Fruit fly (Drosophila melanogaster): ENCODE data around the gene CG13887.

The CG13887 gene

DNA sequence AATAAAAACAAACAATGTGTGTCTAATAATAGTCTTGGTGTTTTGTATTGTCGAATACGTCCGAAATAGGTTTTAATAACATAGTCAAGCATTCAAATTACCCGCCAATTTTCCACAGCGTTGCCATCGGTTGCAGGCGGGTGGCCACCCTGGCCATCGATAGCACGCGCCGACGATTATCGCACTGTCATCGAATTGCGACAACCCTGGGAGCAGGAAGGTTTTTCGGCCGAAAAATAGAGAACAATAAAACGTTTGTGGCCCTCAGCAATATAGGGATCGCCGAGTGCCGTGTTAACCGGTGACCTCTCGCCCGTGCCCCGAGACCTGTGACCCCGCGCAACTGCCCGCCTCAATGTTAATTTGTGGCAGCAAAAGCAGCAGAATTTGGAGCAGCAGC, 34.1 kb downstream of the CG13887 start, which contains the start of gene Usp10 (continued):
- peak; percentile 22 for TF ChIP-seq dm (GFP tag; optimal IDR thresholded peaks at IDR 0.05)
- peak; percentile 6 for TF ChIP-seq CG12391 (tag; optimal IDR thresholded peaks at IDR 0.05)
- TF ChIP-seq CG9609 (GFP tag; optimal IDR thresholded peaks at IDR 0.05) = no peak
- TF ChIP-seq Doc3 (GFP tag; IDR thresholded peaks at IDR 0.05; ENCODE audit: partially characterized antibody) = peak; percentile 59; the same call in 2 of the 3 replicates
- no peak for TF ChIP-seq CG3163 (GFP tag; optimal IDR thresholded peaks at IDR 0.05)
- peak; percentile 48 for TF ChIP-seq Lhr (GFP tag; optimal IDR thresholded peaks at IDR 0.05)
- TF ChIP-seq YL-1 (GFP tag; optimal IDR thresholded peaks at IDR 0.05) = no peak
- no peak for TF ChIP-seq Poxn (GFP tag; IDR thresholded peaks at IDR 0.05)
- TF ChIP-seq CG10654 (GFP tag; optimal IDR thresholded peaks at IDR 0.05) = no peak
- TF ChIP-seq E2f1 (GFP tag; IDR thresholded peaks at IDR 0.05) = no peak
- no peak for TF ChIP-seq CG10462 (GFP tag; optimal IDR thresholded peaks at IDR 0.05)
- TF ChIP-seq nom (GFP tag; optimal IDR thresholded peaks at IDR 0.05) = no peak
- no peak for TF ChIP-seq fd64A (GFP tag; optimal IDR thresholded peaks at IDR 0.05)
- peak; percentile 82 for TF ChIP-seq ato (GFP tag; IDR thresholded peaks at IDR 0.05; ENCODE audit: partially characterized antibody)
- no peak for TF ChIP-seq Spps (tag; optimal IDR thresholded peaks at IDR 0.05)
- TF ChIP-seq CG31388 (GFP tag; optimal IDR thresholded peaks at IDR 0.05) = no peak
- no peak for TF ChIP-seq Mad (GFP tag; optimal IDR thresholded peaks at IDR 0.05)
- TF ChIP-seq az2 (GFP tag; optimal IDR thresholded peaks at IDR 0.05) = no peak
- TF ChIP-seq CG12155 (GFP tag; optimal IDR thresholded peaks at IDR 0.05) = peak; percentile 1
- TF ChIP-seq vvl (GFP tag; IDR thresholded peaks at IDR 0.05) = no peak
- peak; percentile 82 for TF ChIP-seq CG42726 (GFP tag; IDR thresholded peaks at IDR 0.05; ENCODE audit: partially characterized antibody)
- 0 out of 2 replicates have a peak, but pooled peaks have one; percentile 21 for TF ChIP-seq CG6272 (GFP tag; IDR thresholded peaks at IDR 0.05)
- no peak for TF ChIP-seq CG12236 (GFP tag; optimal IDR thresholded peaks at IDR 0.05)
- TF ChIP-seq CG11085 (GFP tag; IDR thresholded peaks at IDR 0.05) = no peak
- no peak for TF ChIP-seq dysf (GFP tag; IDR thresholded peaks at IDR 0.05)
- TF ChIP-seq phol (tag; optimal IDR thresholded peaks at IDR 0.05) = peak; percentile 34
- no peak for TF ChIP-seq CG1602 (GFP tag; optimal IDR thresholded peaks at IDR 0.05)
- no peak for TF ChIP-seq CG12299 (tag; optimal IDR thresholded peaks at IDR 0.05)
- TF ChIP-seq Max (GFP tag; optimal IDR thresholded peaks at IDR 0.05) = no peak
- no peak for TF ChIP-seq crp (GFP tag; optimal IDR thresholded peaks at IDR 0.05)
- no peak for TF ChIP-seq cwo (GFP tag; optimal IDR thresholded peaks at IDR 0.05)
- peak; percentile 77 for TF ChIP-seq hbn (GFP tag; IDR thresholded peaks at IDR 0.05; ENCODE audit: partially characterized antibody)
- no peak for TF ChIP-seq Usf (GFP tag; optimal IDR thresholded peaks at IDR 0.05)
- no peak for TF ChIP-seq her (GFP tag; optimal IDR thresholded peaks at IDR 0.05)
- no peak for TF ChIP-seq H15 (GFP tag; IDR thresholded peaks at IDR 0.05)
- no peak for TF ChIP-seq CG5245 (GFP tag; optimal IDR thresholded peaks at IDR 0.05)
- TF ChIP-seq Dp (GFP tag; optimal IDR thresholded peaks at IDR 0.05) = peak; percentile 98
- TF ChIP-seq GATAe (GFP tag; conservative IDR thresholded peaks at IDR 0.05) = no peak
- TF ChIP-seq CG7745 (tag; optimal IDR thresholded peaks at IDR 0.05) = no peak
- no peak for TF ChIP-seq CG17568 (GFP tag; optimal IDR thresholded peaks at IDR 0.05)
- TF ChIP-seq scrt (GFP tag; optimal IDR thresholded peaks at IDR 0.05) = no peak
- peak; percentile 71; the same call in 1 of the 2 replicates for TF ChIP-seq CG3847 (GFP tag; IDR thresholded peaks at IDR 0.05)
- no peak for TF ChIP-seq CrebB (tag; optimal IDR thresholded peaks at IDR 0.05)
- TF ChIP-seq CG4730 (GFP tag; IDR thresholded peaks at IDR 0.05) = no peak
- peak; percentile 26 for TF ChIP-seq NC2β (GFP tag; optimal IDR thresholded peaks at IDR 0.05)
- no peak for TF ChIP-seq CHES-1-like (GFP tag; optimal IDR thresholded peaks at IDR 0.05)
- no peak for TF ChIP-seq CG11504 (tag; optimal IDR thresholded peaks at IDR 0.05)
- no peak for TF ChIP-seq jumu (GFP tag; optimal IDR thresholded peaks at IDR 0.05)
- peak; percentile 31; the same call in 1 of the 2 replicates for TF ChIP-seq Rfx (GFP tag; IDR thresholded peaks at IDR 0.05)
- no peak for TF ChIP-seq CG2199 (GFP tag; IDR thresholded peaks at IDR 0.05)
- no peak for TF ChIP-seq CG31441 (GFP tag; IDR thresholded peaks at IDR 0.05)
